Worm (Caenorhabditis elegans): ENCODE data around the gene frpr-17.

The frpr-17 gene

ce11 chrX:14405817-14406216 is at the start of gene frpr-17:
TSS of gene frpr-17 (plus strand) at chrX:14406117.
- no peak for TF ChIP-seq klf-2 (GFP tag; conservative IDR thresholded peaks at IDR 0.05)
- TF ChIP-seq cog-1 (tag; optimal IDR thresholded peaks at IDR 0.05) = no peak

DNA sequence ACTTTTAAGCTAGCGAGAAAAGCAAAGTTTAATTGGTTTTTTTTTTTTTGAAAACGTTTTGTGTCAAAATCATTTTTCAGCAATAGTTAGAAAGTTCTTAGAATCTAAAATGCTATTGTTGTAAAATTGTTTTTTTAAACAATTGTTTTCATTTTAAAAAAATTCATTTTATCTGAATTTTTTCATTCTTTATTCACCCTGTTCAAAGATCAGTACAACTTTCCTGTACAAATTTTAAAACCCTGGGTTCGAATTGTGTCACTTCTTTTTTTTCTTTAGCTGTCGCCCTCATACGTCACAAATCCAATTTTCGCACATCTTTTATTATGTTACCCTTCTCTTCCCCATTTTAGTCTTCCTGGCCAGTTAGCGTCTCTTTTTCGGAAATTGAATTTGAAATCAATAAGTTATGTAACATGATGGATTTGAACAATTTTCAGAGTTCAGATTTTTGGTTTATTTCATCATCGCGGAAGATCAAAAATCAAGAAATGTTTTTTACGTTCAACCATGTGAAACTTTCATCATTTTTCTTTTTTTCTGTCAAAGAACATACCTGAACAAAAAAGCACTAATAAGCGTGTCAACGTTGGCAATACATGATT is 49.1 kb upstream of the frpr-17 start:
- TF ChIP-seq flt-1 (GFP tag; IDR thresholded peaks at IDR 0.05) (no peak), ref-1 (GFP tag; conservative IDR thresholded peaks at IDR 0.05) (no peak), cog-1 (tag; optimal IDR thresholded peaks at IDR 0.05) (no peak), med-1 (GFP tag; optimal IDR thresholded peaks at IDR 0.05; ENCODE audit: insufficient read depth) (no peak)

DNA sequence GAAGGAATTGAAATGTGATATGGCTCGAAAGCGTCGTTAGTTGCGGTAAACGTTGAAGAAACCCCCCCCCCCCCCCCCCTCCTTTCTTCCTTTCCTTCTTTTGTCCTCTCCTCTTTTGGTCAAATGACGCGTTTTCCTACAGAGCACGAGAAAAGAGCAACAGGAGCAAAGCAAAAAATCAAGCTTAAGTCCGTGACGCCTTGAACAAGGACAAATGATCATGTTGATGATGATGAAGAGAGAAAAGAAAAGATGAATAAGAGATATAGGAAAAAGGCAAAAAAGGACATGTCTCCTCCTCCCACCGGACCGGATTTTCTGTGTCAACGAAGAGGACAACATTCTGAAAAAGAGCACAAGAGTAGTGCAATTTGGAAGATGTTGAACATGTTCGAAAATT is 46.3 kb upstream of the frpr-17 start:
- TF ChIP-seq flt-1 (GFP tag; IDR thresholded peaks at IDR 0.05) (no peak), ztf-23 (GFP tag; IDR thresholded peaks at IDR 0.05) (no peak), med-1 (GFP tag; optimal IDR thresholded peaks at IDR 0.05; ENCODE audit: insufficient read depth) (no peak), ref-1 (GFP tag; conservative IDR thresholded peaks at IDR 0.05) (no peak), klf-2 (GFP tag; conservative IDR thresholded peaks at IDR 0.05) (no peak), cog-1 (tag; optimal IDR thresholded peaks at IDR 0.05) (no peak), tab-1 (GFP tag; IDR thresholded peaks at IDR 0.05) (no peak), T22C8.4 (GFP tag; IDR thresholded peaks at IDR 0.05) (no peak), ztf-29 (GFP tag; IDR thresholded peaks at IDR 0.05) (no peak)

DNA sequence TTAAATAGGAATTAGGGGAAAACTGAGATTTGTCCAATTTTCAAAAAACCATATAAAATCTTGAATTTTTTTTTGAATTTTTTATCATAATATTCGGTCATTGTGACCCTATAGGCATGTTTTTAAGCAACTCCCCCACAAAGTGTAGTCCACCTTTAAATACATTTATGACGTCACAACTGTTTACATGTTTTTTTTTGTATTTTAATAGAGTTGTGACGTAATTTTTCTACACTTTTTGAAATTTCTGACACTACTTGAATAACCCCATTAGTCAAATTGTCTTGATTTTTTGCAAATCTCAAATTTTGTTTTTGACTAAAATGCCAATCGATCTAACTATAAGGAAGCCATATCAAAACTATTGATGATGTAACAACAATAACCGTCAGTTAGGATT is 39.8 kb upstream of the frpr-17 start:
- TF ChIP-seq ztf-23 (GFP tag; IDR thresholded peaks at IDR 0.05) = no peak
- no peak for TF ChIP-seq klf-2 (GFP tag; conservative IDR thresholded peaks at IDR 0.05)
- no peak for TF ChIP-seq tab-1 (GFP tag; IDR thresholded peaks at IDR 0.05)
- TF ChIP-seq cog-1 (tag; optimal IDR thresholded peaks at IDR 0.05) = no peak
- TF ChIP-seq med-1 (GFP tag; optimal IDR thresholded peaks at IDR 0.05; ENCODE audit: insufficient read depth) = no peak
- no peak for TF ChIP-seq ref-1 (GFP tag; conservative IDR thresholded peaks at IDR 0.05)
- TF ChIP-seq ztf-29 (GFP tag; IDR thresholded peaks at IDR 0.05) = no peak
- no peak for TF ChIP-seq flt-1 (GFP tag; IDR thresholded peaks at IDR 0.05)
- TF ChIP-seq T22C8.4 (GFP tag; IDR thresholded peaks at IDR 0.05) = no peak

- TF ChIP-seq T22C8.4 (GFP tag; IDR thresholded peaks at IDR 0.05) (no peak), ztf-23 (GFP tag; IDR thresholded peaks at IDR 0.05) (no peak), ref-1 (GFP tag; conservative IDR thresholded peaks at IDR 0.05) (no peak), ztf-29 (GFP tag; IDR thresholded peaks at IDR 0.05) (no peak), cog-1 (tag; optimal IDR thresholded peaks at IDR 0.05) (no peak), klf-2 (GFP tag; conservative IDR thresholded peaks at IDR 0.05) (no peak), tab-1 (GFP tag; IDR thresholded peaks at IDR 0.05) (no peak), med-1 (GFP tag; optimal IDR thresholded peaks at IDR 0.05; ENCODE audit: insufficient read depth) (no peak), flt-1 (GFP tag; IDR thresholded peaks at IDR 0.05) (no peak)
Measured at ce11 chrX:14370314-14370713, 35.6 kb upstream of the frpr-17 start, which contains the start of gene irk-3. TSS of gene irk-3 (minus strand) at chrX:14370414.

ce11 chrX:14377169-14377568 is 28.7 kb upstream of the frpr-17 start, which contains the start of gene Y60A9A.1:
TSS of gene Y60A9A.1 (minus strand) at chrX:14377269.
- TF ChIP-seq flt-1 (GFP tag; IDR thresholded peaks at IDR 0.05) = no peak
- no peak for TF ChIP-seq med-1 (GFP tag; optimal IDR thresholded peaks at IDR 0.05; ENCODE audit: insufficient read depth)
- no peak for TF ChIP-seq tab-1 (GFP tag; IDR thresholded peaks at IDR 0.05)
- no peak for TF ChIP-seq ztf-23 (GFP tag; IDR thresholded peaks at IDR 0.05)
- TF ChIP-seq cog-1 (tag; optimal IDR thresholded peaks at IDR 0.05) = no peak
- TF ChIP-seq klf-2 (GFP tag; conservative IDR thresholded peaks at IDR 0.05) = no peak
- TF ChIP-seq ztf-29 (GFP tag; IDR thresholded peaks at IDR 0.05) = no peak
- TF ChIP-seq ref-1 (GFP tag; conservative IDR thresholded peaks at IDR 0.05) = no peak

DNA sequence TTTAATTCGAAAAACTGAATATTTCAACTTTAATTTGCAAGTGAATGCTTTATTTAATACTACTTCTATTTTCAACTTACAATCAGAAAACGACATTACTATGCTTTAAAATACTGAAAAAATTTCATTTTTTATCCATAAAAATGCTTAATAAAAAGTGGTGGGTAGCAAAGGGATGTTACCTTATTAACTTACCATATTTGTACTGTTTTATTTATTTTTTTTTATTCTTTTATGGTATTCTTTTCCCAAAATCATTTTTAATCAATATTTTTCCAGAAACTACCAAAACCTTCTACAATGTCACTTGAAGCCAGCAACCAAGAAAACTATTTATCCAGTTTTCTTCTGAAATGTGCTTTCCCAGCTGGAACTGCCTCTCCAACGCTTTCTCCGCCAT is 23.0 kb upstream of the frpr-17 start, which contains the start of gene Y60A9.3:
Gene Y60A9.3, plus strand, starts transcription at position 301 of the 400 bp plus-strand sequence.
- no peak for TF ChIP-seq T22C8.4 (GFP tag; IDR thresholded peaks at IDR 0.05)
- no peak for TF ChIP-seq tab-1 (GFP tag; IDR thresholded peaks at IDR 0.05)
- TF ChIP-seq ztf-29 (GFP tag; IDR thresholded peaks at IDR 0.05) = no peak
- no peak for TF ChIP-seq med-1 (GFP tag; optimal IDR thresholded peaks at IDR 0.05; ENCODE audit: insufficient read depth)
- no peak for TF ChIP-seq flt-1 (GFP tag; IDR thresholded peaks at IDR 0.05)
- TF ChIP-seq ztf-23 (GFP tag; IDR thresholded peaks at IDR 0.05) = no peak
- TF ChIP-seq ref-1 (GFP tag; conservative IDR thresholded peaks at IDR 0.05) = no peak
- TF ChIP-seq cog-1 (tag; optimal IDR thresholded peaks at IDR 0.05) = no peak
- TF ChIP-seq klf-2 (GFP tag; conservative IDR thresholded peaks at IDR 0.05) = no peak

DNA sequence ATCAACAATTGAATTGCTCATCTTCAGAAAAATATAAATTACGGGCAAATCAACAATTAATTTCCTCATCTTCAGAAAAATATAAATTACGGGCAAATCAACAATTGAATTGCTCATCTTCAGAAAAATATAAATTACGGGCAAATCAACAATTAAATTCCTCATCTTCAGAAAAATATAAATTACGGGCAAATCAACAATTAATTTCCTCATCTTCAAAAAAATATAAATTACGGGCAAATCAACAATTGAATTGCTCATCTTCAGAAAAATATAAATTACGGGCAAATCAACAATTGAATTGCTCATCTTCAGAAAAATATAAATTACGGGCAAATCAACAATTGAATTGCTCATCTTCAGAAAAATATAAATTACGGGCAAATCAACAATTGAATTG is 19.2 kb upstream of the frpr-17 start:
- peak; percentile 66; the same call in 1 of the 2 replicates for TF ChIP-seq tab-1 (GFP tag; IDR thresholded peaks at IDR 0.05)

ce11 chrX:14387752-14388151 is 18.2 kb upstream of the frpr-17 start:
- TF ChIP-seq flt-1 (GFP tag; IDR thresholded peaks at IDR 0.05) = peak; percentile 29; the same call in 1 of the 2 replicates

DNA sequence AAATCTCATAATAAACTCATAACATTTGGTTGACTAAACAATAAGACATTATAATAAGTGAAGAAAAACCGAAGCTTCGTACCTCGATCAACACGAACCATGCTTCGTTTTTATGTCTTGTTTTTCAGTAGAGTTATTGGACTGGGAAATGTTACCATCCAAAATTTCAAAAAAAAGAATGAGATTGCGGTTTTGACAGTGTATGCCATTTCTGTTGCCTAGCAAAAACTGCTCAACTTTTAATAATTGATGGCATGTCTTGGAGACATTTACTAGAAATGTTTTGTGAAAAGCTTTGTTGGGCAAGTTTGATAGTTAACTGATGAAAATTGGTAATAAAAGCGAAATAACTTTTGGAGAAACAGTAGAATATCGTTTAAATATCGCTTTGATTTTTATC is 10.7 kb upstream of the frpr-17 start, which contains the start of gene Y60A9.1:
Gene Y60A9.1, minus strand, starts transcription at position 101 of the 400 bp plus-strand sequence.
- TF ChIP-seq med-1 (GFP tag; optimal IDR thresholded peaks at IDR 0.05; ENCODE audit: insufficient read depth) (no peak), ref-1 (GFP tag; conservative IDR thresholded peaks at IDR 0.05) (no peak), cog-1 (tag; optimal IDR thresholded peaks at IDR 0.05) (no peak), klf-2 (GFP tag; conservative IDR thresholded peaks at IDR 0.05) (no peak)

DNA sequence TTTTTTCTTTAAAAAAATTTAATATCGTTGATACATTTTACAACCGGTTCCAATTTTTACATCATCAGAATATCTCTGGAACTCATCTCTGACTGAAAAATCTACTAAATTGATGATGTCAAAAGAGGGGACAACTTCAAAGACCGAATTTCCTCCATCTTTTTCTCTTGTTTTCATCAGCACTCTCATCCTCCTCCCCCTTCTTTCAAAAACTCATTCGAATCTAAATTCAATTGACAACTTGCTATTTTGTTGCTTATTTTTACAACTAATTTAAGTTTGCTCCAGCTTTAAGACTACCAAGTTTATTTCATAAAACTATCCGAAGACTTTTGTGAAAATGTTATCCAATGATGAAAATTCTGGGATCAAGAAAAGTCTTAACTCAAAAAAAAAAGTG is 6.9 kb upstream of the frpr-17 start:
- TF ChIP-seq klf-2 (GFP tag; conservative IDR thresholded peaks at IDR 0.05) (no peak), ref-1 (GFP tag; conservative IDR thresholded peaks at IDR 0.05) (no peak), flt-1 (GFP tag; IDR thresholded peaks at IDR 0.05) (no peak), T22C8.4 (GFP tag; IDR thresholded peaks at IDR 0.05) (no peak), ztf-23 (GFP tag; IDR thresholded peaks at IDR 0.05) (no peak), tab-1 (GFP tag; IDR thresholded peaks at IDR 0.05) (no peak), med-1 (GFP tag; optimal IDR thresholded peaks at IDR 0.05; ENCODE audit: insufficient read depth) (no peak), cog-1 (tag; optimal IDR thresholded peaks at IDR 0.05) (no peak), ztf-29 (GFP tag; IDR thresholded peaks at IDR 0.05) (no peak)
